Worm (Caenorhabditis elegans) whole organism, L3 larva: ENCODE data around the gene F35C11.4.
A peak's percentile ranks its signal among the peaks of the same experiment; 100 is the strongest.

ENCODE experiments used
- R02D3.7 ChIP-seq: fragments of 150-350 bp; optimal IDR thresholded peaks from 2 replicates; lab custom pipeline; 2014; ENCODE audit warnings: missing biosample characterization, missing genetic modification characterization
- ama-1 ChIP-seq: fragments of 150-350 bp; optimal IDR thresholded peaks from 2 replicates; lab custom pipeline; 2018
- ceh-16 ChIP-seq: sonication (generic microtip); optimal IDR thresholded peaks from 2 replicates; lab custom pipeline; 2017; ENCODE audit warnings: missing biosample characterization, missing genetic modification characterization
- ceh-28 ChIP-seq: fragments of 150-350 bp; optimal IDR thresholded peaks from 2 replicates; lab custom pipeline; 2014; ENCODE audit warnings: missing biosample characterization, missing genetic modification reagents, missing genetic modification characterization
- daf-12 ChIP-seq: fragments of 150-350 bp; optimal IDR thresholded peaks from 2 replicates; lab custom pipeline; 2014; ENCODE audit warnings: missing biosample characterization, missing genetic modification reagents, missing genetic modification characterization
- elt-2 ChIP-seq: sonication (generic microtip); optimal IDR thresholded peaks from 2 replicates; lab custom pipeline; 2016; ENCODE audit warnings: missing genetic modification reagents, mild to moderate bottlenecking, missing genetic modification characterization, missing compliant biosample characterization
- elt-3 ChIP-seq, 3 experiments: fragments of 150-350 bp in 1 of 3; sonication (generic microtip) in 2 of 3; optimal IDR thresholded peaks; 2 replicates in 2 of 3; 4 replicates in 1 of 3; lab custom pipeline; 2014 to 2017; ENCODE audit warnings: missing biosample characterization in 3 of 3, missing genetic modification characterization in 3 of 3
- fkh-10 ChIP-seq: sonication (generic microtip); optimal IDR thresholded peaks from 2 replicates; lab custom pipeline; 2017; ENCODE audit warnings: missing biosample characterization, missing genetic modification reagents, missing genetic modification characterization
- fkh-2 ChIP-seq: fragments of 150-350 bp; optimal IDR thresholded peaks from 2 replicates; lab custom pipeline; 2014; ENCODE audit warnings: missing biosample characterization, missing genetic modification reagents, missing genetic modification characterization
- fos-1 ChIP-seq: fragments of 150-350 bp; optimal IDR thresholded peaks from 2 replicates; lab custom pipeline; 2014; ENCODE audit warnings: missing biosample characterization, missing genetic modification characterization
- hmg-11 ChIP-seq: sonication (generic microtip); optimal IDR thresholded peaks from 2 replicates; lab custom pipeline; 2016; ENCODE audit warnings: missing genetic modification characterization, missing compliant biosample characterization
- mdl-1 ChIP-seq: fragments of 150-350 bp; optimal IDR thresholded peaks from 2 replicates; lab custom pipeline; 2014; ENCODE audit warnings: missing biosample characterization, missing genetic modification characterization
- nfya-1 ChIP-seq: sonication (generic microtip); optimal IDR thresholded peaks from 2 replicates; lab custom pipeline; 2017; ENCODE audit warnings: missing genetic modification characterization, mild to moderate bottlenecking, missing compliant biosample characterization, antibody characterized with exemption, moderate library complexity; ENCODE audit not compliant: insufficient read depth
- nhr-23 ChIP-seq: fragments of 150-350 bp; optimal IDR thresholded peaks from 2 replicates; lab custom pipeline; 2014; ENCODE audit warnings: missing biosample characterization, missing genetic modification reagents, missing genetic modification characterization
- nhr-237 ChIP-seq: fragments of 150-350 bp; optimal IDR thresholded peaks from 2 replicates; lab custom pipeline; 2014; ENCODE audit warnings: missing biosample characterization, missing genetic modification characterization
- nhr-25 ChIP-seq: sonication (generic microtip); optimal IDR thresholded peaks from 2 replicates; lab custom pipeline; 2017; ENCODE audit warnings: missing biosample characterization, missing genetic modification characterization
- nhr-28 ChIP-seq: fragments of 150-350 bp; optimal IDR thresholded peaks from 2 replicates; lab custom pipeline; 2014; ENCODE audit warnings: missing biosample characterization, missing genetic modification characterization
- nhr-43 ChIP-seq: sonication (generic microtip); optimal IDR thresholded peaks from 2 replicates; lab custom pipeline; 2016; ENCODE audit warnings: mild to moderate bottlenecking, missing genetic modification characterization, missing compliant biosample characterization; ENCODE audit not compliant: poor library complexity, severe bottlenecking
- nhr-67 ChIP-seq: fragments of 150-350 bp; optimal IDR thresholded peaks from 2 replicates; lab custom pipeline; 2014; ENCODE audit warnings: missing biosample characterization, missing genetic modification characterization
- pqm-1 ChIP-seq: fragments of 150-350 bp; optimal IDR thresholded peaks from 2 replicates; lab custom pipeline; 2017; ENCODE audit warnings: missing biosample characterization, missing genetic modification characterization, inconsistent platforms
- sea-2 ChIP-seq: fragments of 150-350 bp; sonication (generic microtip); optimal IDR thresholded peaks from 4 replicates; lab custom pipeline; 2014; ENCODE audit warnings: missing biosample characterization, missing genetic modification reagents, missing genetic modification characterization
- zag-1 ChIP-seq: fragments of 150-350 bp; optimal IDR thresholded peaks from 2 replicates; lab custom pipeline; 2014; ENCODE audit warnings: missing biosample characterization, missing genetic modification characterization
- ztf-11 ChIP-seq: fragments of 150-350 bp; optimal IDR thresholded peaks from 2 replicates; lab custom pipeline; 2014; ENCODE audit warnings: missing biosample characterization, missing genetic modification characterization

F35C11.4 gene

ce11 chrII:8246476-8246875 lies 2.3 kb upstream of the F35C11.4 start, which contains the start of gene F35C11.3:
Gene F35C11.3, plus strand, starts transcription at chrII:8246776.
- TF ChIP-seq ceh-16 (tag; lab: Kevin White, UChicago): no peak
- no peak for TF ChIP-seq mdl-1 (tag; lab: Kevin White, UChicago)
- no peak for TF ChIP-seq R02D3.7 (tag; lab: Kevin White, UChicago)
- no peak for TF ChIP-seq pqm-1 (tag; lab: Kevin White, UChicago)
- no peak for TF ChIP-seq nhr-67 (tag; lab: Kevin White, UChicago)
- no peak for TF ChIP-seq fkh-2
- no peak for TF ChIP-seq daf-12 (tag; lab: Kevin White, UChicago)
- no peak for TF ChIP-seq sea-2 (GFP tag; lab: Kevin White, UChicago)
- TF ChIP-seq, all 47 proteins: peak for 0

- TF ChIP-seq nhr-28 (tag; lab: Kevin White, UChicago) (no peak), elt-2 (tag; lab: Kevin White, UChicago) (peak; percentile 53)
- TF ChIP-seq, all 47 proteins: peak for 1
Measured at ce11 chrII:8249710-8250109, 906 bp downstream of the F35C11.4 start.

DNA sequence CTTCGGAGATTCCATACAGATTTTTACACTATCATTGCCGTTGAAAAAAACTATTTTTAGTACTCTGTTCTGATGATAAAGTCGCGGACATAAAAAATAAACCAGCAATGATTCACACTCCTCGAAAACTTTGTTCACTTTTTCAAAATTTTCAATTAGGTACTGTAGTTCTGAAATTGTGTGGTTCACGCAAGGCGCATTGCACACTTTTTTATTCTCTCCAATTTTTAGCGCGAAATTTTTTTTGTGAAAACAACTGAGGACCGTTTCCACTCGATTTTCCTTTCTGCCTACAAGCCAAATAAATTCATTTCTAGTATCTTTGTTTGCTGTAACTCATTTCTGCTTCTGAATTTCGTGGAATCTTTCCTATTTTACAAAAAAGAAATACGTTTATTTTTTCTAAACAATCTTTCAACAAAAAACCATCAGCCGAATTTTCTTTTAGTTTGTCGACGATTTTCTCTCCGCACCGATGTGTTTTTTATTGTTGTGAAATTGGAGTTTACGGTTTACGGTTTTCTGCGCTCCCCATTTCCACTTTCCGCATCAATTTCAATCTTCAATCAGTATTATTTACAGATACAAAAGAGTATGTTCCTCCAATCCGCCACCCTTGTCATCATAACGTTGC lies 4.5 kb downstream of the F35C11.4 start, which contains the start of gene F35C11.5:
Gene F35C11.5 (plus strand): TSS at position 584 of the 634 bp plus-strand sequence.
- TF ChIP-seq ztf-11 (tag; lab: Kevin White, UChicago): no peak

- no peak for TF ChIP-seq ceh-28
- no peak for TF ChIP-seq nhr-237 (tag; lab: Kevin White, UChicago)
- TF ChIP-seq fos-1 (tag; lab: Kevin White, UChicago): no peak
Measured at ce11 chrII:8256013-8256412, 7.2 kb downstream of the F35C11.4 start, which contains the start of gene F35C11.7. Gene F35C11.7, plus strand, starts transcription at chrII:8256313.

ce11 chrII:8259038-8259437 lies 10.2 kb downstream of the F35C11.4 start, which contains the start of gene F35C11.6:
Gene F35C11.6, minus strand, starts transcription at chrII:8259138.
- TF ChIP-seq fkh-10 (GFP tag; lab: Kevin White, UChicago): no peak
- TF ChIP-seq, all 47 proteins: peak for 0

DNA sequence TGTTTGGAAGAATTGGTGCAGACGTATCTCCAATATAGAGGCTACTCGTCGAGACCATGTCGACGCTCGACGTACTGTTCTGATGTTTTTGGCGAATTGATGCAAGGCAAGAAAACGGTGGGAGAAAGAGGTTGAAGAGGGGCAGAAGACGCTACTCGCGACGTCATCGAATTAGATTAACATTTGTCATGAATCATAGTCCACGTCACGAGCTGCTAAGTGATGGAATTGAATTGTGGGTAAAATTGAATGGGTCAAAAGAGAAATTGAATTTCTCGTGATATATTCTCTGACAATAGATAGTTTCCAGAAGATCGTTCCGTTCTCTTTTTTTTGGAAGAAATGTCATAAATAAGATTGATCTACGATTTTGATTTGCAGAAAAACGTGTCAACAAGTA lies 10.9 kb downstream of the F35C11.4 start:
- TF ChIP-seq hmg-11 (tag; lab: Kevin White, UChicago): no peak
- peak; percentile 33 for TF ChIP-seq nhr-23 (tag; lab: Kevin White, UChicago)
- peak; percentile 26 for TF ChIP-seq nhr-25
- TF ChIP-seq ama-1 (lab: Kevin White, UChicago): no peak

DNA sequence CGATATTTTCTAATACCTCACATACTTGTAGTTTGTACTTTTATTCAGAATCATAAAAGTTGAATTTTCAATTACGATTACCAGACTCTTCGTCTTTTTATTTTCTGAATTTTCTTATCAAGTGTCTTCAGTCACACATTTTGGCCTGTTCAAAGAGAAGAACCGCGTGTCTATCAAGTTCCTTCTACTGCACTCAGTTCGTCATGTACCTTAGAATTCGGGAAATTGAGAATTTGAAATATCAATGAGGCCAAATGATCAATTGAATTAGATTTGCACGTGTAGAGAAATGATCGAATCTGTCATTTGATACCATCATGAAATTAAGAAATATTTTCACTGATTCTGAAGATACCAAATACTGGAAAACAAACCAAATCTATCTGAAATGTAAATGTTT lies 14.8 kb downstream of the F35C11.4 start:
- TF ChIP-seq nhr-67 (tag; lab: Kevin White, UChicago) (no peak), nhr-23 (tag; lab: Kevin White, UChicago) (peak; percentile 51), nhr-25 (peak; percentile 16), nhr-43 (tag; lab: Kevin White, UChicago) (peak; percentile 27)

DNA sequence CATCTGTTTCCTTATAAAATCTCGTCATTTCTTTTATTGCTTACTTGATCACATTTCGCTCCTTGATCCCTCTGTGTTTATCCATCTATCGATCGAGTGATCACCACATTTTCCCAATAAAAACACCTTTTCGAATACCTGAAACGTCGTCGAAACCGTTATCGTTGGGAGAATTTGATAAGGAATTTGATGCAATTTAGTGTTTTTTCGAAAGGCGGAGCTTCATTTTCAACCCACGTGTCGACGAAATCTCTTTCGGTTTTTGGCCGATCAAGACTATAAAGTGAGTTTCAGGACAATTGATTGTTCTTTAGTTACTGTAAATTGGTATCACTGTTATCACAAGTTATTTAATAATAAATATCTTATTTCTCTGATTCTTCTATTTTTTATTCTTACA lies 15.8 kb downstream of the F35C11.4 start, which contains the start of gene srdh-1:
Gene srdh-1 (plus strand): TSS at position 43 of the 400 bp plus-strand sequence.
- TF ChIP-seq nhr-43 (tag; lab: Kevin White, UChicago) (peak; percentile 13), nfya-1 (no peak)

DNA sequence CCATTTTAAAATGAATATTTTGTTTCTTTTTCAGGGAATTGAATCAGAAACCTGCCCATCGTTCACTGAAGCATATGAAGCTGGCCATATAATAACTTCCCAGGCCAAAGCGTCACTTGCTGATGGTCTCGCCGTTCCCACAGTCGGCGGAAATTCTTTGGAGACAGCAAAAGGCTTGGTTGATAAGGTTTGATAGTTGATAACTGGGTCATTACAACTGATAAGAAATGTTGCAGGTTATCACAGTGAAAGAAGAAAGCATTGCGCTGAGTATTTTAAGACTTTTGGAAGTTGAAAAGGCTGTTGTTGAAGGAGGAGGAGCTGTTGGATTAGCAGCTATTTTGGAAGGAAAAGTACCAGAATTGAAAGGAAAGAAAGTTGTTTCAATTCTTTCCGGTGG lies 17.8 kb downstream of the F35C11.4 start:
- TF ChIP-seq pqm-1 (tag; lab: Kevin White, UChicago) (peak; percentile 12), nhr-28 (tag; lab: Kevin White, UChicago) (no peak), elt-3 (tag; optimal IDR thresholded peaks at IDR 0.05; lab: Kevin White, UChicago) (peak in 2 of 3 experiments; percentile 29 to 63), ceh-16 (tag; lab: Kevin White, UChicago) (no peak), nhr-23 (tag; lab: Kevin White, UChicago) (peak; percentile 13), elt-2 (tag; lab: Kevin White, UChicago) (peak; percentile 82), zag-1 (tag; lab: Kevin White, UChicago) (no peak)
